Fruit fly (Drosophila melanogaster): ENCODE measurements around the gene CAH5.

The CAH5 gene

dm6 chr3R:31310883-31311397, 48.5 kb downstream of the CAH5 start, which contains the start of gene CG34347 (continued):
- TF ChIP-seq h (optimal IDR thresholded peaks at IDR 0.05) (no peak), Sox102F (GFP tag; optimal IDR thresholded peaks at IDR 0.05) (no peak), CG10959 (GFP tag; IDR thresholded peaks at IDR 0.05) (no peak), Antp (GFP tag; optimal IDR thresholded peaks at IDR 0.05) (no peak), CG9609 (GFP tag; optimal IDR thresholded peaks at IDR 0.05) (no peak), CG14860 (GFP tag; IDR thresholded peaks at IDR 0.05; ENCODE audit: partially characterized antibody) (0 out of 3 replicates have a peak, but pooled peaks have one; percentile 40), CG14050 (GFP tag; IDR thresholded peaks at IDR 0.05) (no peak), btn (GFP tag; optimal IDR thresholded peaks at IDR 0.05) (no peak), Scr (GFP tag; IDR thresholded peaks at IDR 0.05; ENCODE audit: partially characterized antibody) (peak; percentile 16; the same call in 1 of the 2 replicates), Usf (GFP tag; optimal IDR thresholded peaks at IDR 0.05) (no peak), CG17802 (tag; optimal IDR thresholded peaks at IDR 0.05) (no peak), lbe (GFP tag; optimal IDR thresholded peaks at IDR 0.05) (no peak), Six4 (GFP tag; optimal IDR thresholded peaks at IDR 0.05) (no peak), CG15696 (tag; optimal IDR thresholded peaks at IDR 0.05) (no peak), CG4820 (GFP tag; optimal IDR thresholded peaks at IDR 0.05) (no peak), onecut (GFP tag; IDR thresholded peaks at IDR 0.05) (peak; percentile 43; the same call in 1 of the 2 replicates), BtbVII (GFP tag; optimal IDR thresholded peaks at IDR 0.05) (no peak), dysf (GFP tag; IDR thresholded peaks at IDR 0.05) (no peak), ash1 (GFP tag; optimal IDR thresholded peaks at IDR 0.05) (peak; percentile 9), gro (GFP tag; optimal IDR thresholded peaks at IDR 0.05) (no peak), pho (GFP tag; optimal IDR thresholded peaks at IDR 0.05) (no peak), ase (GFP tag; IDR thresholded peaks at IDR 0.05) (no peak), YL-1 (GFP tag; optimal IDR thresholded peaks at IDR 0.05) (no peak), slbo (GFP tag; IDR thresholded peaks at IDR 0.05) (0 out of 2 replicates have a peak, but pooled peaks have one; percentile 34), CG33213 (GFP tag; optimal IDR thresholded peaks at IDR 0.05) (no peak), CG15601 (tag; optimal IDR thresholded peaks at IDR 0.05) (no peak), sug (tag; optimal IDR thresholded peaks at IDR 0.05) (no peak), sim (GFP tag; IDR thresholded peaks at IDR 0.05) (0 out of 2 replicates have a peak, but pooled peaks have one; percentile 12), fu2 (GFP tag; optimal IDR thresholded peaks at IDR 0.05) (no peak), Hey (tag; optimal IDR thresholded peaks at IDR 0.05) (no peak), CG13624 (GFP tag; optimal IDR thresholded peaks at IDR 0.05) (peak; percentile 15), CG16779 (GFP tag; IDR thresholded peaks at IDR 0.05) (peak; percentile 78), Nf-YA (GFP tag; IDR thresholded peaks at IDR 0.05) (no peak), CG11504 (tag; optimal IDR thresholded peaks at IDR 0.05) (no peak), vnd (GFP tag; IDR thresholded peaks at IDR 0.05; ENCODE audit: partially characterized antibody) (no peak), NC2β (GFP tag; optimal IDR thresholded peaks at IDR 0.05) (no peak), hb (GFP tag; IDR thresholded peaks at IDR 0.05; ENCODE audit: partially characterized antibody) (no peak), Rx (GFP tag; IDR thresholded peaks at IDR 0.05) (no peak), CG14710 (tag; optimal IDR thresholded peaks at IDR 0.05) (no peak), gcm (GFP tag; optimal IDR thresholded peaks at IDR 0.05) (no peak), gt (GFP tag; IDR thresholded peaks at IDR 0.05) (no peak), exex (tag; optimal IDR thresholded peaks at IDR 0.05) (no peak), Sin3A (optimal IDR thresholded peaks at IDR 0.05) (no peak), BEAF-32 (GFP tag; optimal IDR thresholded peaks at IDR 0.05) (no peak), gfzf (GFP tag; optimal IDR thresholded peaks at IDR 0.05) (no peak), sqz (GFP tag; optimal IDR thresholded peaks at IDR 0.05) (no peak), CG9215 (GFP tag; IDR thresholded peaks at IDR 0.05) (no peak), en (GFP tag; optimal IDR thresholded peaks at IDR 0.05) (no peak), pfk (GFP tag; optimal IDR thresholded peaks at IDR 0.05) (no peak), tx (GFP tag; optimal IDR thresholded peaks at IDR 0.05) (no peak), kni (GFP tag; optimal IDR thresholded peaks at IDR 0.05) (peak; percentile 2), CkIIα-i1 (GFP tag; IDR thresholded peaks at IDR 0.05) (no peak)
